Fruit fly (Drosophila melanogaster) whole organism, embryonic: ENCODE measurements around the gene CIA30.

Source experiments
- CG12744 ChIP-seq: fragments of 200-800 bp; sonication (Bioruptor generic); optimal IDR thresholded peaks from 2 replicates; lab custom pipeline; 2016; ENCODE audit warnings: missing biosample characterization, missing genetic modification characterization
- Dll ChIP-seq: fragments of 200-800 bp; sonication (Bioruptor generic); IDR thresholded peaks from 4 replicates; pipeline ENCODE4 v1.3.6; 2022; ENCODE audit warnings: missing biosample characterization, missing genetic modification characterization; ENCODE audit not compliant: partially characterized antibody
- Hr3 ChIP-seq: fragments of 200-800 bp; sonication (Bioruptor generic); optimal IDR thresholded peaks from 3 replicates; lab custom pipeline; 2016; ENCODE audit warnings: missing biosample characterization, missing genetic modification characterization
- Poxn ChIP-seq: fragments of 200-800 bp; sonication (Bioruptor generic); IDR thresholded peaks from 2 replicates; pipeline ENCODE4 v1.3.6; 2022; ENCODE audit warnings: missing biosample characterization, missing genetic modification characterization
- amos ChIP-seq: fragments of 200-800 bp; sonication (Bioruptor generic); IDR thresholded peaks from 2 replicates; pipeline ENCODE4 v1.3.6; 2022; ENCODE audit warnings: missing biosample characterization, missing genetic modification characterization; ENCODE audit not compliant: partially characterized antibody
- br ChIP-seq: fragments of >200 bp; optimal IDR thresholded peaks from 2 replicates; lab custom pipeline; 2017
- gem ChIP-seq: fragments of 200-800 bp; sonication (Bioruptor generic); optimal IDR thresholded peaks from 2 replicates; lab custom pipeline; 2019; ENCODE audit warnings: missing biosample characterization, mild to moderate bottlenecking, missing genetic modification characterization, moderate library complexity
- gro ChIP-seq: fragments of 200-800 bp; sonication (Bioruptor generic); optimal IDR thresholded peaks from 2 replicates; lab custom pipeline; 2016; ENCODE audit warnings: missing biosample characterization, missing genetic modification characterization
- gsb ChIP-seq: fragments of 200-800 bp; sonication (Bioruptor generic); IDR thresholded peaks from 2 replicates; pipeline ENCODE4 v1.3.6; 2022; ENCODE audit warnings: missing biosample characterization, missing genetic modification characterization
- jing ChIP-seq: fragments of 200-800 bp; sonication (Bioruptor generic); optimal IDR thresholded peaks from 2 replicates; lab custom pipeline; 2018; ENCODE audit warnings: missing biosample characterization, mild to moderate bottlenecking, missing genetic modification characterization
- tin ChIP-seq: fragments of 200-800 bp; sonication (Bioruptor generic); optimal IDR thresholded peaks from 3 replicates; lab custom pipeline; 2016; ENCODE audit warnings: missing biosample characterization, missing genetic modification characterization

- no peak for TF ChIP-seq gsb (GFP tag; lab: Robert Waterston, UW)
- TF ChIP-seq gro (GFP tag; lab: Kevin White, UChicago): no peak
- TF ChIP-seq jing (GFP tag; lab: Kevin White, UChicago): no peak
- peak; percentile 40; the same call in 2 of the 4 replicates for TF ChIP-seq Dll (GFP tag; lab: Robert Waterston, UW)
- no peak for TF ChIP-seq Poxn (GFP tag; lab: Robert Waterston, UW)
- no peak for TF ChIP-seq br (lab: Kevin White, UChicago)
- no peak for TF ChIP-seq CG12744 (GFP tag; lab: Kevin White, UChicago)
- no peak for TF ChIP-seq Hr3
- no peak for TF ChIP-seq tin
- TF ChIP-seq gem (tag; lab: Kevin White, UChicago): no peak
- peak; percentile 29; the same call in 1 of the 2 replicates for TF ChIP-seq amos (GFP tag; lab: Robert Waterston, UW)
These were observed 36.1 kb downstream of the CIA30 start for dm6 chr3R:29772795-29773331.
